Fruit fly (Drosophila melanogaster) whole organism, embryonic: ENCODE results near the gene CG9471.

ENCODE experiments used
- Atf3 ChIP-seq: fragments of 200-800 bp; sonication (Bioruptor generic); optimal IDR thresholded peaks from 3 replicates; lab custom pipeline; 2016; ENCODE audit warnings: missing biosample characterization, missing genetic modification characterization
- B-H2 ChIP-seq: fragments of 200-800 bp; sonication (Bioruptor generic); optimal IDR thresholded peaks from 2 replicates; lab custom pipeline; 2018; ENCODE audit warnings: missing biosample characterization, mild to moderate bottlenecking, missing genetic modification characterization
- CG12299 ChIP-seq: fragments of 200-800 bp; sonication (Bioruptor generic); optimal IDR thresholded peaks from 2 replicates; lab custom pipeline; 2018; ENCODE audit warnings: missing biosample characterization, mild to moderate bottlenecking, missing genetic modification characterization
- CG13424 ChIP-seq: fragments of 200-800 bp; sonication (Bioruptor generic); optimal IDR thresholded peaks from 2 replicates; lab custom pipeline; 2019; ENCODE audit warnings: missing biosample characterization, mild to moderate bottlenecking, missing genetic modification characterization, moderate library complexity
- CG14860 ChIP-seq: fragments of 200-800 bp; sonication (Bioruptor generic); IDR thresholded peaks from 3 replicates; pipeline ENCODE4 v1.3.6; 2022; ENCODE audit warnings: missing biosample characterization, missing genetic modification characterization; ENCODE audit not compliant: partially characterized antibody
- CG1647 ChIP-seq: fragments of 200-800 bp; sonication (Bioruptor generic); optimal IDR thresholded peaks from 3 replicates; lab custom pipeline; 2016; ENCODE audit warnings: missing biosample characterization, missing genetic modification characterization
- CG16779 ChIP-seq: fragments of 200-800 bp; sonication (Bioruptor generic); IDR thresholded peaks from 2 replicates; pipeline ENCODE4 v1.3.6; 2022; ENCODE audit warnings: missing biosample characterization, missing genetic modification characterization
- CG16813 ChIP-seq: fragments of 200-800 bp; sonication (Bioruptor generic); IDR thresholded peaks from 3 replicates; pipeline ENCODE4 v1.3.6; 2022; ENCODE audit warnings: missing biosample characterization, missing genetic modification characterization; ENCODE audit not compliant: partially characterized antibody
- CG17186 ChIP-seq: fragments of 200-800 bp; sonication (Bioruptor generic); optimal IDR thresholded peaks from 3 replicates; lab custom pipeline; 2017; ENCODE audit warnings: missing biosample characterization, missing genetic modification reagents, missing genetic modification characterization
- CG17829 ChIP-seq: fragments of 200-800 bp; optimal IDR thresholded peaks from 2 replicates; lab custom pipeline; 2019; ENCODE audit warnings: missing biosample characterization, mild to moderate bottlenecking, missing genetic modification characterization, moderate library complexity
- CG2120 ChIP-seq: fragments of 200-800 bp; sonication (Bioruptor generic); optimal IDR thresholded peaks from 3 replicates; lab custom pipeline; 2016; ENCODE audit warnings: missing biosample characterization, missing genetic modification characterization
- CG3281 ChIP-seq: fragments of 200-800 bp; sonication (Bioruptor generic); optimal IDR thresholded peaks from 3 replicates; lab custom pipeline; 2017; ENCODE audit warnings: missing biosample characterization, mild to moderate bottlenecking, missing genetic modification characterization
- CG4730 ChIP-seq: fragments of 200-800 bp; sonication (Bioruptor generic); IDR thresholded peaks from 2 replicates; pipeline ENCODE4 v1.3.6; 2022; ENCODE audit warnings: missing biosample characterization, missing genetic modification characterization
- CG8388 ChIP-seq: fragments of 200-800 bp; sonication (Bioruptor generic); optimal IDR thresholded peaks from 2 replicates; lab custom pipeline; 2019; ENCODE audit warnings: missing biosample characterization, mild to moderate bottlenecking, missing genetic modification characterization, moderate library complexity
- CG8478 ChIP-seq: fragments of >200 bp; optimal IDR thresholded peaks from 2 replicates; lab custom pipeline; 2018
- CG8924 ChIP-seq: fragments of 200-800 bp; optimal IDR thresholded peaks from 3 replicates; lab custom pipeline; 2019; ENCODE audit warnings: missing biosample characterization, mild to moderate bottlenecking, missing genetic modification characterization, moderate library complexity
- CG9727 ChIP-seq: fragments of 200-800 bp; sonication (Bioruptor generic); optimal IDR thresholded peaks from 3 replicates; lab custom pipeline; 2017; ENCODE audit warnings: missing biosample characterization, mild to moderate bottlenecking, missing genetic modification characterization
- CG9797 ChIP-seq: fragments of 200-800 bp; sonication (Bioruptor generic); optimal IDR thresholded peaks from 3 replicates; lab custom pipeline; 2018; ENCODE audit warnings: missing biosample characterization, mild to moderate bottlenecking, missing genetic modification characterization
- Doc2 ChIP-seq: fragments of 200-800 bp; sonication (Bioruptor generic); IDR thresholded peaks from 2 replicates; pipeline ENCODE4 v1.3.6; 2022; ENCODE audit warnings: missing biosample characterization, missing genetic modification characterization
- Gsc ChIP-seq: fragments of 200-800 bp; sonication (Bioruptor generic); IDR thresholded peaks from 2 replicates; pipeline ENCODE4 v1.3.6; 2022; ENCODE audit warnings: missing biosample characterization, missing genetic modification characterization
- H2.0 ChIP-seq: fragments of 200-800 bp; sonication (Bioruptor generic); IDR thresholded peaks from 2 replicates; pipeline ENCODE4 v1.3.6; 2022; ENCODE audit warnings: missing biosample characterization, missing genetic modification characterization
- HmgD ChIP-seq: fragments of 200-800 bp; sonication (Bioruptor generic); optimal IDR thresholded peaks from 3 replicates; lab custom pipeline; 2016; ENCODE audit warnings: missing biosample characterization, missing genetic modification characterization
- NC2α ChIP-seq: fragments of 200-800 bp; sonication (Bioruptor generic); optimal IDR thresholded peaks from 2 replicates; lab custom pipeline; 2016; ENCODE audit warnings: missing biosample characterization, missing genetic modification characterization
- Neu2 ChIP-seq: fragments of 200-800 bp; sonication (Bioruptor generic); optimal IDR thresholded peaks from 3 replicates; lab custom pipeline; 2016; ENCODE audit warnings: missing biosample characterization, missing genetic modification characterization, borderline replicate concordance
- Oli ChIP-seq: fragments of 200-800 bp; sonication (Bioruptor generic); optimal IDR thresholded peaks from 2 replicates; lab custom pipeline; 2018; ENCODE audit warnings: missing biosample characterization, mild to moderate bottlenecking, missing genetic modification characterization, moderate library complexity
- Rfx ChIP-seq: fragments of 200-800 bp; sonication (Bioruptor generic); IDR thresholded peaks from 2 replicates; pipeline ENCODE4 v1.3.6; 2022; ENCODE audit warnings: missing biosample characterization, missing genetic modification characterization
- Sin3A ChIP-seq: fragments of >200 bp; optimal IDR thresholded peaks from 2 replicates; lab custom pipeline; 2018
- Taf1 ChIP-seq: fragments of 200-800 bp; sonication (Bioruptor generic); IDR thresholded peaks from 2 replicates; pipeline ENCODE4 v1.3.6; 2022; ENCODE audit warnings: missing biosample characterization, missing genetic modification characterization
- amos ChIP-seq: fragments of 200-800 bp; sonication (Bioruptor generic); IDR thresholded peaks from 2 replicates; pipeline ENCODE4 v1.3.6; 2022; ENCODE audit warnings: missing biosample characterization, missing genetic modification characterization; ENCODE audit not compliant: partially characterized antibody
- bbx ChIP-seq: fragments of 200-800 bp; sonication (Bioruptor generic); IDR thresholded peaks from 2 replicates; pipeline ENCODE4 v1.3.6; 2022; ENCODE audit warnings: missing biosample characterization, missing genetic modification characterization; ENCODE audit not compliant: partially characterized antibody
- bigmax ChIP-seq: fragments of 200-800 bp; sonication (Bioruptor generic); optimal IDR thresholded peaks from 2 replicates; lab custom pipeline; 2018; ENCODE audit warnings: missing biosample characterization, mild to moderate bottlenecking, missing genetic modification characterization
- ems ChIP-seq: fragments of 200-800 bp; sonication (Bioruptor generic); optimal IDR thresholded peaks from 3 replicates; lab custom pipeline; 2016; ENCODE audit warnings: missing biosample characterization, missing genetic modification characterization
- fd64A ChIP-seq: fragments of 200-800 bp; sonication (Bioruptor generic); optimal IDR thresholded peaks from 3 replicates; lab custom pipeline; 2018; ENCODE audit warnings: missing biosample characterization, mild to moderate bottlenecking, missing genetic modification characterization
- fru ChIP-seq: fragments of >200 bp; optimal IDR thresholded peaks from 2 replicates; lab custom pipeline; 2017
- gce ChIP-seq: fragments of 200-800 bp; sonication (Bioruptor generic); IDR thresholded peaks from 3 replicates; pipeline ENCODE4 v1.3.6; 2022; ENCODE audit warnings: missing biosample characterization, missing genetic modification characterization
- gcm ChIP-seq: fragments of 200-800 bp; sonication (Bioruptor generic); optimal IDR thresholded peaks from 2 replicates; lab custom pipeline; 2019; ENCODE audit warnings: missing biosample characterization, mild to moderate bottlenecking, missing genetic modification characterization, moderate library complexity
- gcm2 ChIP-seq: fragments of 200-800 bp; sonication (Bioruptor generic); optimal IDR thresholded peaks from 2 replicates; lab custom pipeline; 2016; ENCODE audit warnings: missing biosample characterization, missing genetic modification characterization
- gsb-n ChIP-seq: fragments of 200-800 bp; sonication (Bioruptor generic); optimal IDR thresholded peaks from 3 replicates; lab custom pipeline; 2018; ENCODE audit warnings: missing biosample characterization, mild to moderate bottlenecking, missing genetic modification characterization
- insv ChIP-seq, 2 experiments: fragments of 200-800 bp; sonication (Bioruptor generic); optimal IDR thresholded peaks; 3 replicates each; lab custom pipeline; 2016 to 2018; ENCODE audit warnings: missing biosample characterization in 2 of 2, missing genetic modification characterization in 2 of 2
- kah ChIP-seq: fragments of 200-800 bp; sonication (Bioruptor generic); optimal IDR thresholded peaks from 2 replicates; lab custom pipeline; 2018; ENCODE audit warnings: missing biosample characterization, mild to moderate bottlenecking, missing genetic modification characterization
- lab ChIP-seq: fragments of 200-800 bp; sonication (Bioruptor generic); optimal IDR thresholded peaks from 3 replicates; lab custom pipeline; 2017; ENCODE audit warnings: missing biosample characterization, missing genetic modification characterization, mild to moderate bottlenecking, moderate library complexity, missing genetic modification reagents
- lbe ChIP-seq: fragments of 200-800 bp; sonication (Bioruptor generic); optimal IDR thresholded peaks from 2 replicates; lab custom pipeline; 2016; ENCODE audit warnings: missing biosample characterization, mild to moderate bottlenecking, missing genetic modification characterization
- mld ChIP-seq: fragments of 200-800 bp; sonication (Bioruptor generic); IDR thresholded peaks from 3 replicates; pipeline ENCODE4 v1.3.6; 2022; ENCODE audit warnings: missing biosample characterization, missing genetic modification characterization; ENCODE audit not compliant: partially characterized antibody
- pros ChIP-seq: fragments of 200-800 bp; sonication (Bioruptor generic); optimal IDR thresholded peaks from 3 replicates; lab custom pipeline; 2019; ENCODE audit warnings: missing biosample characterization, mild to moderate bottlenecking, missing genetic modification characterization, moderate library complexity
- sc ChIP-seq, 3 experiments: fragments of >200 bp in 2 of 3; fragments of 200-800 bp in 1 of 3; sonication (Bioruptor generic) in 1 of 3; optimal IDR thresholded peaks; 2 replicates in 2 of 3; 3 replicates in 1 of 3; lab custom pipeline; 2017; ENCODE audit warnings: mild to moderate bottlenecking in 1 of 3, missing biosample characterization in 1 of 3, missing genetic modification characterization in 1 of 3, missing genetic modification reagents in 1 of 3
- schlank ChIP-seq: fragments of 200-800 bp; sonication (Bioruptor generic); optimal IDR thresholded peaks from 2 replicates; lab custom pipeline; 2018; ENCODE audit warnings: missing biosample characterization, mild to moderate bottlenecking, missing genetic modification characterization
- sd ChIP-seq: fragments of 200-800 bp; sonication (Bioruptor generic); optimal IDR thresholded peaks from 3 replicates; lab custom pipeline; 2018; ENCODE audit warnings: missing biosample characterization, mild to moderate bottlenecking, missing genetic modification characterization, moderate library complexity
- trh ChIP-seq: fragments of 200-800 bp; sonication (Bioruptor generic); optimal IDR thresholded peaks from 2 replicates; lab custom pipeline; 2016; ENCODE audit warnings: missing biosample characterization, missing genetic modification characterization
- unc-4 ChIP-seq: fragments of 200-800 bp; sonication (Bioruptor generic); IDR thresholded peaks from 2 replicates; pipeline ENCODE4 v1.3.6; 2022; ENCODE audit warnings: missing biosample characterization, missing genetic modification characterization; ENCODE audit not compliant: partially characterized antibody
- vvl ChIP-seq: fragments of 200-800 bp; sonication (Bioruptor generic); IDR thresholded peaks from 2 replicates; pipeline ENCODE4 v1.3.6; 2022; ENCODE audit warnings: missing biosample characterization, missing genetic modification characterization

The CG9471 gene

dm6 chr3R:9808946-9809545 lies 37.7 kb upstream of the CG9471 start, which contains the start of gene FBXO11 (continued):
- TF ChIP-seq bigmax (GFP tag; lab: Kevin White, UChicago), result no peak
- 0 out of 2 replicates have a peak, but pooled peaks have one; percentile 11 for TF ChIP-seq vvl
- no peak for TF ChIP-seq pros
- no peak for TF ChIP-seq lab
- TF ChIP-seq CG14860 (GFP tag; lab: Robert Waterston, UW), result no peak
- TF ChIP-seq fru (lab: Kevin White, UChicago), result no peak
- peak; percentile 22; the same call in 1 of the 2 replicates for TF ChIP-seq bbx (GFP tag; lab: Robert Waterston, UW)
- peak; percentile 89 for TF ChIP-seq CG8924
- no peak for TF ChIP-seq sc (optimal IDR thresholded peaks at IDR 0.05; lab: Kevin White, UChicago)
- TF ChIP-seq sc (GFP tag; optimal IDR thresholded peaks at IDR 0.05; lab: Kevin White, UChicago), result no peak
- TF ChIP-seq CG17829 (tag; lab: Kevin White, UChicago), result peak; percentile 11
- TF ChIP-seq Taf1, result no peak
- no peak for TF ChIP-seq Atf3 (GFP tag; lab: Kevin White, UChicago)
- no peak for TF ChIP-seq mld (GFP tag; lab: Robert Waterston, UW)
- TF ChIP-seq insv (GFP tag; optimal IDR thresholded peaks at IDR 0.05; lab: Kevin White, UChicago), result peak in 1 of 2 experiments; percentile 15
- no peak for TF ChIP-seq CG1647
- no peak for TF ChIP-seq Neu2
- no peak for TF ChIP-seq CG2120
- TF ChIP-seq sd (tag; lab: Kevin White, UChicago), result no peak
- no peak for TF ChIP-seq Oli
- TF ChIP-seq HmgD (GFP tag; lab: Kevin White, UChicago), result peak; percentile 75
- TF ChIP-seq CG3281 (GFP tag; lab: Kevin White, UChicago), result peak; percentile 15
- TF ChIP-seq ems, result no peak
- no peak for TF ChIP-seq Gsc (GFP tag; lab: Robert Waterston, UW)
- TF ChIP-seq CG8388, result no peak
- TF ChIP-seq NC2α (GFP tag; lab: Kevin White, UChicago), result no peak
- TF ChIP-seq schlank (tag; lab: Kevin White, UChicago), result no peak
- no peak for TF ChIP-seq gcm2 (GFP tag; lab: Kevin White, UChicago)
- TF ChIP-seq unc-4 (GFP tag; lab: Robert Waterston, UW), result peak; percentile 65
- no peak for TF ChIP-seq CG13424
- TF ChIP-seq B-H2 (GFP tag; lab: Kevin White, UChicago), result no peak
- TF ChIP-seq lbe (GFP tag; lab: Kevin White, UChicago), result no peak
- no peak for TF ChIP-seq H2.0 (GFP tag; lab: Robert Waterston, UW)
- no peak for TF ChIP-seq CG17186 (GFP tag; lab: Kevin White, UChicago)
- TF ChIP-seq kah (GFP tag; lab: Kevin White, UChicago), result peak; percentile 66
- TF ChIP-seq CG4730 (GFP tag; lab: Robert Waterston, UW), result no peak
- TF ChIP-seq CG9797 (GFP tag; lab: Kevin White, UChicago), result peak; percentile 89
- no peak for TF ChIP-seq gce (GFP tag; lab: Robert Waterston, UW)
- peak; percentile 7 for TF ChIP-seq gcm (GFP tag; lab: Kevin White, UChicago)
- TF ChIP-seq CG12299 (tag; lab: Kevin White, UChicago), result no peak
- peak; percentile 2 for TF ChIP-seq CG9727
- no peak for TF ChIP-seq Doc2 (GFP tag; lab: Robert Waterston, UW)
- peak; percentile 72 for TF ChIP-seq Sin3A
- no peak for TF ChIP-seq gsb-n (tag; lab: Kevin White, UChicago)
- no peak for TF ChIP-seq Rfx (GFP tag; lab: Robert Waterston, UW)
- TF ChIP-seq CG16779, result no peak
- no peak for TF ChIP-seq trh (GFP tag; lab: Kevin White, UChicago)
- TF ChIP-seq fd64A, result no peak
- peak; percentile 18; the same call in 1 of the 3 replicates for TF ChIP-seq CG16813 (GFP tag; lab: Robert Waterston, UW)
- peak; percentile 36; the same call in 1 of the 2 replicates for TF ChIP-seq amos (GFP tag; lab: Robert Waterston, UW)
- peak; percentile 95 for TF ChIP-seq CG8478 (lab: Kevin White, UChicago)
